Fruit fly (Drosophila melanogaster): ENCODE measurements around the gene Cpr65Ec.

DNA sequence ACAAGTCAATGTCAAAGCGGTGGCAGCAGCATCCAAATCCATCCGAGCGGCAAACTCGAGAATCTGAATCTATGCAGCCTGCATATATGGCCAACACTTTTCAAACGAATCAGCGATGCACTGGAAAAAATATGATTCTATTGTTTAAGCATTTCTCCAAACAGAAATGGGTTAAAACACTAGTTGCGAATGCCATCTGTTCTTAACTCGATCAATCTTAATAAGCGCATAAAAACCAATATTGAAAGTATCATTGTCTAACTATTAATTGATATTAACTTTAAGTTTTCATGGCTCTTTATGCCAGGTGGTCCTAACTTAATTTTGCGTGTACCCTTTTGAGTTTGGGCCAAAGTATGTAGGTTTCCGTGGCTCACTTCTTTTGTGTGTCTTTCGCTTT is 12.7 kb downstream of the Cpr65Ec start:
- TF ChIP-seq CG10348 (GFP tag; IDR thresholded peaks at IDR 0.05) (no peak), CG9948 (tag; optimal IDR thresholded peaks at IDR 0.05) (no peak), CG15710 (tag; optimal IDR thresholded peaks at IDR 0.05) (no peak), D1 (tag; optimal IDR thresholded peaks at IDR 0.05) (no peak), gl (tag; optimal IDR thresholded peaks at IDR 0.05) (no peak), rn (GFP tag; IDR thresholded peaks at IDR 0.05) (no peak), Pif1A (GFP tag; optimal IDR thresholded peaks at IDR 0.05) (no peak), Snoo (tag; optimal IDR thresholded peaks at IDR 0.05) (no peak), CG4496 (GFP tag; IDR thresholded peaks at IDR 0.05) (no peak), EcR (GFP tag; optimal IDR thresholded peaks at IDR 0.05) (no peak), CG32121 (GFP tag; IDR thresholded peaks at IDR 0.05) (no peak), CG8301 (tag; optimal IDR thresholded peaks at IDR 0.05) (no peak)

Data from whole organism, pupa.